Worm (Caenorhabditis elegans) whole organism, early embryonic: ENCODE data around the gene srr-8.

ENCODE experiments used
- F13C5.2 ChIP-seq: sonication (generic microtip); optimal IDR thresholded peaks from 2 replicates; lab custom pipeline; 2017; ENCODE audit warnings: mild to moderate bottlenecking, missing genetic modification characterization, inconsistent platforms, missing compliant biosample characterization
- aly-1 ChIP-seq: sonication (generic microtip); optimal IDR thresholded peaks from 2 replicates; lab custom pipeline; 2016; ENCODE audit warnings: missing genetic modification characterization, missing compliant biosample characterization
- ceh-13 ChIP-seq: fragments of 200-800 bp; sonication (Bioruptor generic); optimal IDR thresholded peaks from 2 replicates; lab custom pipeline; 2018; ENCODE audit warnings: mild to moderate bottlenecking, missing genetic modification characterization, missing compliant biosample characterization
- ceh-36 ChIP-seq: sonication (generic microtip); optimal IDR thresholded peaks from 2 replicates; lab custom pipeline; 2016; ENCODE audit warnings: missing genetic modification characterization, inconsistent platforms, missing compliant biosample characterization
- sea-1 ChIP-seq: fragments of 200-800 bp; sonication (Bioruptor generic); conservative IDR thresholded peaks from 2 replicates; pipeline ENCODE4 v1.3.6; 2022; ENCODE audit warnings: missing genetic modification characterization, missing compliant biosample characterization
- tbx-37 ChIP-seq: fragments of 200-800 bp; sonication (Bioruptor generic); conservative IDR thresholded peaks from 2 replicates; pipeline ENCODE4 v1.3.6; 2022; ENCODE audit warnings: missing genetic modification reagents, missing genetic modification characterization, missing compliant biosample characterization

- TF ChIP-seq tbx-37 (GFP tag; lab: Robert Waterston, UW) (no peak), ceh-13 (GFP tag; lab: Kevin White, UChicago) (no peak), F13C5.2 (tag; lab: Kevin White, UChicago) (no peak), aly-1 (tag; lab: Kevin White, UChicago) (no peak), sea-1 (GFP tag; lab: Robert Waterston, UW) (no peak), ceh-36 (tag; lab: Kevin White, UChicago) (no peak)
These were observed 18.4 kb upstream of the srr-8 start, which contains the start of gene srsx-13 for ce11 chrV:4983091-4983490.
